Fruit fly (Drosophila melanogaster): Measurements from ENCODE around the gene CG3819.

The CG3819 gene

DNA sequence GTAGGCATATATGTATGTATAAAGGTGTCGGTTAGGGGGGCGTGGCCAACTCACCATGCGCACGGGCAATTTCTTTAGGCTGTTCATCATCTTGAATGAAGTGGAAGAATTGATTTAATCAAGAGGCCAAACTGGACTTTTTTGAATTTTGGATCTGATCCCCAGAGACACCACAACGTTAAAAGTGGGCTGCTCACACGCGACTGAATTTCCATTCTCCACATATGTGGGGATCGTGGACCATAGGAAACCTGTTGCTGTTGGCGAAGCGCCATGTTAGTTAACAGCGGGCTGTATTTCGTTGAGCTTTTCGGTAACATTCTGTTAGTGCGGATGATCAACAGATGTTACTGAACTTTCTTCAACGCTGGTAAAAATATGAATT lies 23.8 kb downstream of the CG3819 start, which contains the start of gene CG3902 (continued):
- TF ChIP-seq E2f2 (GFP tag; IDR thresholded peaks at IDR 0.05) (peak; percentile 12; the same call in 1 of the 2 replicates), CG5180 (GFP tag; optimal IDR thresholded peaks at IDR 0.05) (no peak), CG6254 (GFP tag; optimal IDR thresholded peaks at IDR 0.05) (no peak), abd-A (tag; optimal IDR thresholded peaks at IDR 0.05) (no peak), chinmo (GFP tag; IDR thresholded peaks at IDR 0.05; ENCODE audit: partially characterized antibody) (peak; percentile 89; the same call in 2 of the 4 replicates), psq (GFP tag; optimal IDR thresholded peaks at IDR 0.05) (no peak), sna (GFP tag; IDR thresholded peaks at IDR 0.05; ENCODE audit: partially characterized antibody) (no peak), jing (GFP tag; optimal IDR thresholded peaks at IDR 0.05) (no peak), CG10979 (tag; optimal IDR thresholded peaks at IDR 0.05) (no peak), shn (GFP tag; optimal IDR thresholded peaks at IDR 0.05) (no peak), CG1529 (GFP tag; optimal IDR thresholded peaks at IDR 0.05) (no peak), CG1792 (GFP tag; optimal IDR thresholded peaks at IDR 0.05) (no peak), CG2120 (GFP tag; optimal IDR thresholded peaks at IDR 0.05) (peak; percentile 3), CG4404 (GFP tag; IDR thresholded peaks at IDR 0.05) (no peak), btn (GFP tag; optimal IDR thresholded peaks at IDR 0.05) (no peak), CG12299 (tag; optimal IDR thresholded peaks at IDR 0.05) (no peak), Ssrp (tag; optimal IDR thresholded peaks at IDR 0.05) (no peak), Dll (GFP tag; IDR thresholded peaks at IDR 0.05; ENCODE audit: partially characterized antibody) (no peak), ranshi (GFP tag; IDR thresholded peaks at IDR 0.05) (no peak; the same call in 1 of the 2 replicates), CG18262 (tag; optimal IDR thresholded peaks at IDR 0.05) (no peak), fd102C (GFP tag; optimal IDR thresholded peaks at IDR 0.05) (no peak), CG13287 (GFP tag; IDR thresholded peaks at IDR 0.05; ENCODE audit: partially characterized antibody) (peak; percentile 5; the same call in 1 of the 2 replicates), zf30C (GFP tag; optimal IDR thresholded peaks at IDR 0.05) (no peak), CG17568 (GFP tag; optimal IDR thresholded peaks at IDR 0.05) (peak; percentile 49), YL-1 (GFP tag; optimal IDR thresholded peaks at IDR 0.05) (peak; percentile 9), twi (tag; optimal IDR thresholded peaks at IDR 0.05) (no peak), CG6854 (GFP tag; optimal IDR thresholded peaks at IDR 0.05) (peak; percentile 10), CG16813 (GFP tag; IDR thresholded peaks at IDR 0.05; ENCODE audit: partially characterized antibody) (no peak), CG7372 (GFP tag; IDR thresholded peaks at IDR 0.05) (no peak), ato (GFP tag; IDR thresholded peaks at IDR 0.05; ENCODE audit: partially characterized antibody) (0 out of 2 replicates have a peak, but pooled peaks have one; percentile 41), Sin3A (optimal IDR thresholded peaks at IDR 0.05) (no peak), ab (GFP tag; optimal IDR thresholded peaks at IDR 0.05) (no peak), Elba2 (GFP tag; optimal IDR thresholded peaks at IDR 0.05) (no peak), gcm2 (GFP tag; optimal IDR thresholded peaks at IDR 0.05) (peak; percentile 32), cwo (GFP tag; optimal IDR thresholded peaks at IDR 0.05) (peak; percentile 76), lab (GFP tag; optimal IDR thresholded peaks at IDR 0.05) (peak; percentile 65), Hmr (GFP tag; optimal IDR thresholded peaks at IDR 0.05) (peak; percentile 20), sob (GFP tag; IDR thresholded peaks at IDR 0.05) (peak; percentile 29; the same call in 1 of the 2 replicates), CG10274 (GFP tag; optimal IDR thresholded peaks at IDR 0.05) (no peak), Meics (GFP tag; optimal IDR thresholded peaks at IDR 0.05) (peak; percentile 46), Eip74EF (GFP tag; optimal IDR thresholded peaks at IDR 0.05) (peak in 1 of 2 experiments; percentile 19), MTF-1 (GFP tag; optimal IDR thresholded peaks at IDR 0.05; ENCODE audit: borderline replicate concordance) (no peak), CG12769 (tag; optimal IDR thresholded peaks at IDR 0.05) (peak; percentile 82), az2 (GFP tag; optimal IDR thresholded peaks at IDR 0.05) (no peak), CG6689 (GFP tag; IDR thresholded peaks at IDR 0.05) (no peak), tgo (GFP tag; IDR thresholded peaks at IDR 0.05) (no peak), crc (GFP tag; optimal IDR thresholded peaks at IDR 0.05) (no peak), lilli (GFP tag; optimal IDR thresholded peaks at IDR 0.05) (peak; percentile 70), CG17385 (GFP tag; optimal IDR thresholded peaks at IDR 0.05) (peak; percentile 28), CG11695 (GFP tag; IDR thresholded peaks at IDR 0.05) (no peak)

Measured in whole organism, embryonic.